Fruit fly (Drosophila melanogaster) whole organism, embryonic: Measurements from ENCODE around the gene CG13081.

Experiments used
- Abd-B ChIP-seq: fragments of 200-800 bp; sonication (Bioruptor generic); optimal IDR thresholded peaks from 2 replicates; lab custom pipeline; 2018; ENCODE audit warnings: missing biosample characterization, mild to moderate bottlenecking, missing genetic modification characterization, moderate library complexity
- Atf6 ChIP-seq: fragments of 200-800 bp; sonication (Bioruptor generic); IDR thresholded peaks from 2 replicates; pipeline ENCODE4 v1.3.6; 2022; ENCODE audit warnings: missing biosample characterization, missing genetic modification characterization
- CG10267 ChIP-seq: fragments of 200-800 bp; sonication (Bioruptor generic); optimal IDR thresholded peaks from 2 replicates; lab custom pipeline; 2018; ENCODE audit warnings: missing biosample characterization, mild to moderate bottlenecking, missing genetic modification characterization, moderate library complexity
- CG10274 ChIP-seq: fragments of 200-800 bp; sonication (Bioruptor generic); optimal IDR thresholded peaks from 3 replicates; lab custom pipeline; 2017; ENCODE audit warnings: missing biosample characterization, mild to moderate bottlenecking, missing genetic modification characterization
- CG10543 ChIP-seq: fragments of 200-800 bp; sonication (Bioruptor generic); optimal IDR thresholded peaks from 3 replicates; lab custom pipeline; 2017; ENCODE audit warnings: missing biosample characterization, mild to moderate bottlenecking, missing genetic modification characterization, moderate library complexity
- CG11247 ChIP-seq: fragments of 200-800 bp; sonication (Bioruptor generic); IDR thresholded peaks from 2 replicates; pipeline ENCODE4 v1.3.6; 2022; ENCODE audit warnings: missing biosample characterization, missing genetic modification characterization
- CG12744 ChIP-seq: fragments of 200-800 bp; sonication (Bioruptor generic); optimal IDR thresholded peaks from 2 replicates; lab custom pipeline; 2016; ENCODE audit warnings: missing biosample characterization, missing genetic modification characterization
- CG13894 ChIP-seq: fragments of 200-800 bp; sonication (Bioruptor generic); optimal IDR thresholded peaks from 3 replicates; lab custom pipeline; 2018; ENCODE audit warnings: missing biosample characterization, mild to moderate bottlenecking, missing genetic modification characterization, moderate library complexity
- CG17361 ChIP-seq: fragments of 200-800 bp; sonication (Bioruptor generic); IDR thresholded peaks from 3 replicates; pipeline ENCODE4 v1.3.6; 2022; ENCODE audit warnings: missing biosample characterization, missing genetic modification characterization
- CG17385 ChIP-seq: fragments of 200-800 bp; sonication (Bioruptor generic); optimal IDR thresholded peaks from 3 replicates; lab custom pipeline; 2018; ENCODE audit warnings: missing biosample characterization, mild to moderate bottlenecking, missing genetic modification characterization
- CG18764 ChIP-seq: fragments of 200-800 bp; sonication (Bioruptor generic); optimal IDR thresholded peaks from 3 replicates; lab custom pipeline; 2016; ENCODE audit warnings: missing biosample characterization, missing genetic modification characterization
- CG2120 ChIP-seq: fragments of 200-800 bp; sonication (Bioruptor generic); optimal IDR thresholded peaks from 3 replicates; lab custom pipeline; 2016; ENCODE audit warnings: missing biosample characterization, missing genetic modification characterization
- CG2678 ChIP-seq: fragments of 200-800 bp; sonication (Bioruptor generic); optimal IDR thresholded peaks from 3 replicates; lab custom pipeline; 2019; ENCODE audit warnings: missing biosample characterization, mild to moderate bottlenecking, missing genetic modification characterization, moderate library complexity
- CG32767 ChIP-seq: fragments of 200-800 bp; sonication (Bioruptor generic); IDR thresholded peaks from 2 replicates; pipeline ENCODE4 v1.3.6; 2022; ENCODE audit warnings: missing biosample characterization, missing genetic modification characterization
- CG34224 ChIP-seq: fragments of 200-800 bp; sonication (Bioruptor generic); IDR thresholded peaks from 3 replicates; pipeline ENCODE4 v1.3.6; 2022; ENCODE audit warnings: missing biosample characterization, missing genetic modification characterization; ENCODE audit not compliant: partially characterized antibody
- CG4282 ChIP-seq: fragments of 200-800 bp; sonication (Bioruptor generic); optimal IDR thresholded peaks from 2 replicates; lab custom pipeline; 2016; ENCODE audit warnings: missing biosample characterization, missing genetic modification characterization
- CG4854 ChIP-seq: fragments of 200-800 bp; sonication (Bioruptor generic); optimal IDR thresholded peaks from 2 replicates; lab custom pipeline; 2016; ENCODE audit warnings: missing biosample characterization, missing genetic modification characterization, inconsistent platforms
- CG5245 ChIP-seq: fragments of 200-800 bp; sonication (Bioruptor generic); optimal IDR thresholded peaks from 3 replicates; lab custom pipeline; 2016; ENCODE audit warnings: missing biosample characterization, missing genetic modification characterization
- CG7357 ChIP-seq: fragments of 200-800 bp; sonication (Bioruptor generic); IDR thresholded peaks from 3 replicates; pipeline ENCODE4 v1.3.6; 2022; ENCODE audit warnings: missing biosample characterization, missing genetic modification characterization
- CG7556 ChIP-seq: fragments of 200-800 bp; sonication (Bioruptor generic); optimal IDR thresholded peaks from 2 replicates; lab custom pipeline; 2017; ENCODE audit warnings: missing biosample characterization, mild to moderate bottlenecking, missing genetic modification characterization
- CG7928 ChIP-seq: fragments of 200-800 bp; sonication (Bioruptor generic); optimal IDR thresholded peaks from 2 replicates; lab custom pipeline; 2017; ENCODE audit warnings: missing biosample characterization, mild to moderate bottlenecking, missing genetic modification characterization
- CG9437 ChIP-seq: fragments of 200-800 bp; sonication (Bioruptor generic); optimal IDR thresholded peaks from 2 replicates; lab custom pipeline; 2018; ENCODE audit warnings: missing biosample characterization, mild to moderate bottlenecking, missing genetic modification characterization
- Drgx ChIP-seq: fragments of 200-800 bp; sonication (Bioruptor generic); IDR thresholded peaks from 2 replicates; pipeline ENCODE4 v1.3.6; 2022; ENCODE audit warnings: missing biosample characterization, missing genetic modification characterization
- E2f1 ChIP-seq: fragments of 200-800 bp; sonication (Bioruptor generic); IDR thresholded peaks from 2 replicates; pipeline ENCODE4 v1.3.6; 2022; ENCODE audit warnings: missing biosample characterization, missing genetic modification characterization
- Lhr ChIP-seq: fragments of 200-800 bp; sonication (Bioruptor generic); optimal IDR thresholded peaks from 3 replicates; lab custom pipeline; 2017; ENCODE audit warnings: mild to moderate bottlenecking, missing biosample characterization, missing genetic modification reagents, missing genetic modification characterization
- NC2α ChIP-seq: fragments of 200-800 bp; sonication (Bioruptor generic); optimal IDR thresholded peaks from 2 replicates; lab custom pipeline; 2016; ENCODE audit warnings: missing biosample characterization, missing genetic modification characterization
- NK7.1 ChIP-seq: fragments of 200-800 bp; sonication (Bioruptor generic); optimal IDR thresholded peaks from 3 replicates; lab custom pipeline; 2016; ENCODE audit warnings: missing biosample characterization, missing genetic modification characterization
- Poxn ChIP-seq: fragments of 200-800 bp; sonication (Bioruptor generic); IDR thresholded peaks from 2 replicates; pipeline ENCODE4 v1.3.6; 2022; ENCODE audit warnings: missing biosample characterization, missing genetic modification characterization
- Sox100B ChIP-seq: fragments of 200-800 bp; sonication (Bioruptor generic); optimal IDR thresholded peaks from 3 replicates; lab custom pipeline; 2018; ENCODE audit warnings: missing biosample characterization, mild to moderate bottlenecking, missing genetic modification characterization
- Trl ChIP-seq, 3 experiments: fragments of >200 bp in 2 of 3; fragments of 200-800 bp in 1 of 3; sonication (Bioruptor generic) in 1 of 3; optimal IDR thresholded peaks; 2 replicates in 1 of 3; 3 replicates in 2 of 3; lab custom pipeline; 2016 to 2017; ENCODE audit warnings: missing biosample characterization in 1 of 3, missing genetic modification characterization in 1 of 3
- abd-A ChIP-seq: fragments of 200-800 bp; sonication (Bioruptor generic); optimal IDR thresholded peaks from 3 replicates; lab custom pipeline; 2019; ENCODE audit warnings: missing biosample characterization, mild to moderate bottlenecking, missing genetic modification characterization, moderate library complexity
- bigmax ChIP-seq: fragments of 200-800 bp; sonication (Bioruptor generic); optimal IDR thresholded peaks from 2 replicates; lab custom pipeline; 2018; ENCODE audit warnings: missing biosample characterization, mild to moderate bottlenecking, missing genetic modification characterization
- chinmo ChIP-seq: fragments of 200-800 bp; sonication (Bioruptor generic); IDR thresholded peaks from 4 replicates; pipeline ENCODE4 v1.3.6; 2022; ENCODE audit warnings: missing biosample characterization, missing genetic modification characterization; ENCODE audit not compliant: partially characterized antibody
- crol ChIP-seq: fragments of 200-800 bp; sonication (Bioruptor generic); IDR thresholded peaks from 2 replicates; pipeline ENCODE4 v1.3.6; 2022; ENCODE audit warnings: missing biosample characterization, missing genetic modification characterization
- dan ChIP-seq: fragments of 200-800 bp; sonication (Bioruptor generic); IDR thresholded peaks from 2 replicates; pipeline ENCODE4 v1.3.6; 2022; ENCODE audit warnings: missing biosample characterization, missing genetic modification characterization
- esg ChIP-seq: fragments of 200-800 bp; sonication (Bioruptor generic); conservative IDR thresholded peaks from 2 replicates; pipeline ENCODE4 v1.3.6; 2022; ENCODE audit warnings: missing biosample characterization, missing genetic modification characterization
- fd3F ChIP-seq: fragments of 200-800 bp; sonication (Bioruptor generic); optimal IDR thresholded peaks from 2 replicates; lab custom pipeline; 2018; ENCODE audit warnings: missing biosample characterization, mild to moderate bottlenecking, missing genetic modification characterization, moderate library complexity
- ftz-f1 ChIP-seq: fragments of 200-800 bp; sonication (Bioruptor generic); optimal IDR thresholded peaks from 2 replicates; lab custom pipeline; 2016; ENCODE audit warnings: missing biosample characterization, missing genetic modification characterization
- gcm ChIP-seq: fragments of 200-800 bp; sonication (Bioruptor generic); optimal IDR thresholded peaks from 2 replicates; lab custom pipeline; 2019; ENCODE audit warnings: missing biosample characterization, mild to moderate bottlenecking, missing genetic modification characterization, moderate library complexity
- nmo ChIP-seq: fragments of 200-800 bp; sonication (Bioruptor generic); optimal IDR thresholded peaks from 2 replicates; lab custom pipeline; 2018; ENCODE audit warnings: missing biosample characterization, mild to moderate bottlenecking, missing genetic modification characterization, moderate library complexity
- p53 ChIP-seq: fragments of 200-800 bp; sonication (Bioruptor generic); optimal IDR thresholded peaks from 2 replicates; lab custom pipeline; 2016; ENCODE audit warnings: missing biosample characterization, missing genetic modification characterization
- pros ChIP-seq: fragments of 200-800 bp; sonication (Bioruptor generic); optimal IDR thresholded peaks from 3 replicates; lab custom pipeline; 2019; ENCODE audit warnings: missing biosample characterization, mild to moderate bottlenecking, missing genetic modification characterization, moderate library complexity
- sd ChIP-seq: fragments of 200-800 bp; sonication (Bioruptor generic); optimal IDR thresholded peaks from 3 replicates; lab custom pipeline; 2018; ENCODE audit warnings: missing biosample characterization, mild to moderate bottlenecking, missing genetic modification characterization, moderate library complexity
- sug ChIP-seq: fragments of 200-800 bp; optimal IDR thresholded peaks from 2 replicates; lab custom pipeline; 2019; ENCODE audit warnings: missing biosample characterization, mild to moderate bottlenecking, missing genetic modification characterization, moderate library complexity
- trh ChIP-seq: fragments of 200-800 bp; sonication (Bioruptor generic); optimal IDR thresholded peaks from 2 replicates; lab custom pipeline; 2016; ENCODE audit warnings: missing biosample characterization, missing genetic modification characterization
- twi ChIP-seq: fragments of 200-800 bp; optimal IDR thresholded peaks from 2 replicates; lab custom pipeline; 2019; ENCODE audit warnings: missing biosample characterization, mild to moderate bottlenecking, missing genetic modification characterization, moderate library complexity
- yki ChIP-seq: fragments of >200 bp; optimal IDR thresholded peaks from 3 replicates; lab custom pipeline; 2018
- zen2 ChIP-seq: fragments of 200-800 bp; sonication (Bioruptor generic); IDR thresholded peaks from 3 replicates; pipeline ENCODE4 v1.3.6; 2022; ENCODE audit warnings: missing biosample characterization, missing genetic modification characterization; ENCODE audit not compliant: partially characterized antibody
- zf30C ChIP-seq: fragments of 200-800 bp; sonication (Bioruptor generic); optimal IDR thresholded peaks from 3 replicates; lab custom pipeline; 2018; ENCODE audit warnings: missing biosample characterization, mild to moderate bottlenecking, missing genetic modification characterization

Gene CG13081

DNA sequence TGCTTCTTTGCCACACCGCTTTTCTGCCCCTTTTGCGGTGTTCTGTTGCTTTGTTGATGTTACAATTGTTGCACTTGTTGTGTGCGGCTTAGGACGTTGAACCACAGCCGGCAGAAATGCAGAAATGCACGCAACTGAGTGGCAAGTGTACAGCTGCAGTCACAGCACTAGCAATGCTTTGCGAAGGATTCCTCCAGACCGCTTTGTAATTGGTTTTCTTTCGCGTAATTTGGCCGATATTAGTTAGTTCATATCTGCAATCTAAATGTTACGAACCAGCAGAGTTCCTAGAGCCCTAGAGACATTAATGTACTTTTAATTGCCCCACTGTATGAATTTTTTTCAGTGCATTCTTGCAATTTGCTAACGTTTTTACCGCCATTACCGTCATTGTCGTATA, 34.0 kb downstream of the CG13081 start:
- TF ChIP-seq CG17361, result no peak
- no peak for TF ChIP-seq CG17385
- no peak for TF ChIP-seq Atf6 (GFP tag; lab: Robert Waterston, UW)
- TF ChIP-seq fd3F (GFP tag; lab: Kevin White, UChicago), result no peak
- TF ChIP-seq CG12744, result no peak
- TF ChIP-seq Drgx, result 0 out of 2 replicates have a peak, but pooled peaks have one; percentile 15
- TF ChIP-seq sd (tag; lab: Kevin White, UChicago), result no peak
- no peak for TF ChIP-seq CG18764 (GFP tag; lab: Kevin White, UChicago)
- no peak for TF ChIP-seq CG11247 (GFP tag; lab: Robert Waterston, UW)
- peak; percentile 6 for TF ChIP-seq zf30C (GFP tag; lab: Kevin White, UChicago)
- no peak for TF ChIP-seq ftz-f1 (GFP tag; lab: Kevin White, UChicago)
- TF ChIP-seq trh (GFP tag; lab: Kevin White, UChicago), result no peak
- no peak for TF ChIP-seq CG10267
- no peak for TF ChIP-seq CG5245 (GFP tag; lab: Kevin White, UChicago)
- no peak for TF ChIP-seq pros (GFP tag; lab: Kevin White, UChicago)
- TF ChIP-seq NC2α (GFP tag; lab: Kevin White, UChicago), result no peak
- TF ChIP-seq twi, result no peak
- TF ChIP-seq CG7357 (GFP tag; lab: Robert Waterston, UW), result no peak
- no peak for TF ChIP-seq CG10543
- TF ChIP-seq NK7.1, result no peak
- TF ChIP-seq E2f1 (GFP tag; lab: Robert Waterston, UW), result 0 out of 2 replicates have a peak, but pooled peaks have one; percentile 16
- TF ChIP-seq Poxn, result no peak
- TF ChIP-seq Sox100B (GFP tag; lab: Kevin White, UChicago), result no peak

DNA sequence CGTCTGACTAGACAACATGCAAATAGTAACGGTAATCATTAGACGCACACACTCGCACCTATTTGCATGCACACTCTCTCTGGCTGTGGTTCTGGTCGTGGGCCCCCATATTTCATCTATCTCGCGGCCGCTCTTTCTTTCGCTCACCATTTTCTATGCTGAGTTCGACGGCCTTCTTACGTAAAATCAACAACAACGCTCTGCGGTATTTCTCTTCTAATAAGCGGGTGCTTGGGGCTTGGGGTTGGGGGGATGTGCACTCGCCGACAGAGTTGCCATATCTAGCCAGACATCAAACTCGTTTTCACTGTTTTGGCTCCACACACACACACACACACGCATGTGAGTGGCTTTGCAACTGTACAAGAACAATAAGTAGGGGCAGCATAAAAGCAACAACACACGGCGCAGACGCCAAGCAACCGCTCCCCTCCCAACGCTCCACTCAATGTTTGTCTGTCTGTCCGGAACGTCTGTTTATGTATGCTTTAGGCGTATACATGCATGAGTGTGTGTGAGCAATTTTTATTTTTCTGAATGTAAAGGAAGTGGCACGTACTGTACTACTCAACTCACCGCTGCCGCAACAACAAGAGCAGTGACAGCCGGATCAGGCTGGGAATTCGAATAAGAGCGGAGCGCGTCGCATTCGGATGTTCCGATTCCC, 34.7 kb downstream of the CG13081 start:
- TF ChIP-seq crol (GFP tag; lab: Robert Waterston, UW), result peak; percentile 99
- TF ChIP-seq CG4282 (GFP tag; lab: Kevin White, UChicago), result no peak
- peak; percentile 77 for TF ChIP-seq CG10543
- peak; percentile 94 for TF ChIP-seq abd-A (tag; lab: Kevin White, UChicago)
- peak; percentile 56; the same call in 2 of the 3 replicates for TF ChIP-seq CG34224
- TF ChIP-seq nmo (GFP tag; lab: Kevin White, UChicago), result no peak
- TF ChIP-seq CG2120 (GFP tag; lab: Kevin White, UChicago), result no peak
- peak; percentile 73 for TF ChIP-seq zen2 (GFP tag; lab: Robert Waterston, UW)
- peak; percentile 92 for TF ChIP-seq gcm
- TF ChIP-seq Trl (optimal IDR thresholded peaks at IDR 0.05; lab: Kevin White, UChicago), result peak; percentile 74 to 79
- no peak for TF ChIP-seq Trl (GFP tag; optimal IDR thresholded peaks at IDR 0.05; lab: Kevin White, UChicago)
- TF ChIP-seq CG10274 (GFP tag; lab: Kevin White, UChicago), result no peak
- TF ChIP-seq chinmo (GFP tag; lab: Robert Waterston, UW), result peak; percentile 100
- TF ChIP-seq CG9437 (GFP tag; lab: Kevin White, UChicago), result peak; percentile 85
- no peak for TF ChIP-seq p53
- TF ChIP-seq Abd-B, result peak; percentile 52
- peak; percentile 58; the same call in 1 of the 2 replicates for TF ChIP-seq CG32767 (GFP tag; lab: Robert Waterston, UW)
- no peak for TF ChIP-seq sug (tag; lab: Kevin White, UChicago)
- TF ChIP-seq sd (tag; lab: Kevin White, UChicago), result peak; percentile 86
- TF ChIP-seq Sox100B (GFP tag; lab: Kevin White, UChicago), result no peak
- no peak for TF ChIP-seq bigmax (GFP tag; lab: Kevin White, UChicago)
- TF ChIP-seq Lhr, result no peak
- TF ChIP-seq esg, result no peak
- TF ChIP-seq CG2678 (tag; lab: Kevin White, UChicago), result no peak
- no peak for TF ChIP-seq CG7928 (GFP tag; lab: Kevin White, UChicago)
- TF ChIP-seq CG4854 (GFP tag; lab: Kevin White, UChicago), result no peak
- TF ChIP-seq dan, result no peak
- TF ChIP-seq pros (GFP tag; lab: Kevin White, UChicago), result peak; percentile 78
- TF ChIP-seq yki (lab: Kevin White, UChicago), result no peak
- peak; percentile 32 for TF ChIP-seq CG13894 (tag; lab: Kevin White, UChicago)
- no peak for TF ChIP-seq CG7556 (GFP tag; lab: Kevin White, UChicago)
